Worm (Caenorhabditis elegans) whole organism, mixed stage, embryonic: Measurements from ENCODE around the gene bath-26.

Experiments
- ces-1 ChIP-seq: fragments of 150-350 bp; optimal IDR thresholded peaks from 2 replicates; lab custom pipeline; 2014; ENCODE audit warnings: missing biosample characterization, missing genetic modification reagents, missing genetic modification characterization
- elt-1 ChIP-seq: sonication (generic microtip); optimal IDR thresholded peaks from 2 replicates; lab custom pipeline; 2017; ENCODE audit warnings: missing genetic modification characterization, mild to moderate bottlenecking, missing compliant biosample characterization, antibody characterized with exemption, moderate library complexity, borderline replicate concordance; ENCODE audit not compliant: insufficient read depth
- elt-3 ChIP-seq: fragments of 150-350 bp; optimal IDR thresholded peaks from 2 replicates; lab custom pipeline; 2014; ENCODE audit warnings: missing biosample characterization, missing genetic modification characterization
- flh-1 ChIP-seq: fragments of 200-800 bp; sonication (Bioruptor generic); optimal IDR thresholded peaks from 2 replicates; lab custom pipeline; 2018; ENCODE audit warnings: mild to moderate bottlenecking, missing genetic modification characterization, moderate library complexity, missing compliant biosample characterization
- ham-2 ChIP-seq: fragments of 200-800 bp; sonication (Bioruptor generic); optimal IDR thresholded peaks from 2 replicates; lab custom pipeline; 2018; ENCODE audit warnings: mild to moderate bottlenecking, missing genetic modification characterization, missing compliant biosample characterization
- nhr-12 ChIP-seq: fragments of 150-350 bp; optimal IDR thresholded peaks from 2 replicates; lab custom pipeline; 2014; ENCODE audit warnings: missing biosample characterization, missing genetic modification characterization
- nhr-237 ChIP-seq: fragments of 150-350 bp; optimal IDR thresholded peaks from 2 replicates; lab custom pipeline; 2014; ENCODE audit warnings: missing biosample characterization, missing genetic modification characterization
- nhr-28 ChIP-seq: fragments of 150-350 bp; optimal IDR thresholded peaks from 2 replicates; lab custom pipeline; 2014; ENCODE audit warnings: missing biosample characterization, missing genetic modification characterization
- nhr-76 ChIP-seq: sonication (generic microtip); optimal IDR thresholded peaks from 2 replicates; lab custom pipeline; 2017; ENCODE audit warnings: missing biosample characterization, missing genetic modification characterization
- unc-62 ChIP-seq: fragments of 150-350 bp; optimal IDR thresholded peaks from 2 replicates; lab custom pipeline; 2014; ENCODE audit warnings: missing biosample characterization, missing genetic modification reagents, missing genetic modification characterization

DNA sequence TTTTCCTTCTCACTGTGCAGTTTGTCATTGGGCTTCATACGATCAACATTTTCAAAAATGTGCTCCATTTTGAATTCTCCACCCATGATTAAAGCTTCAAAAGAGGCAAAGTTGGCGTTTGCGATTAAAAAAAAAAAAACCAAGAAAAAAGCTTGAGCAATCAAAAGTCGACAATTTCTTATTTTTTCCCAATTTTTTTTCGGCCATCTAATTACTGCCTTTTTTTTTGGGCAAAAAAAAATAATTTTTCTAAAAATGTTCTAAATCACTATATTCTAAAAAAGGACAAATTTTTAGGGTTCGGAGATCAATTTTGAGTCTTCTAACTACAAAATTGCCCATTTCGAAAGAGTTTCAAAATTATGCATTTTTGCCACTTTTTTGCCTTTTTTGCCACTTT is 24.5 kb downstream of the bath-26 start, which contains the start of gene K05F6.10:
- TF ChIP-seq unc-62 (GFP tag; lab: Kevin White, UChicago) (no peak), ham-2 (GFP tag; lab: Kevin White, UChicago) (no peak), ces-1 (GFP tag; lab: Kevin White, UChicago) (no peak), nhr-76 (no peak), nhr-237 (tag; lab: Kevin White, UChicago) (no peak), elt-3 (no peak), nhr-12 (tag; lab: Kevin White, UChicago) (no peak), nhr-28 (tag; lab: Kevin White, UChicago) (no peak), flh-1 (GFP tag; lab: Kevin White, UChicago) (no peak), elt-1 (no peak)
